ENCODE assay signal across 5 fruit fly cellular contexts in the genomic region with DNA sequence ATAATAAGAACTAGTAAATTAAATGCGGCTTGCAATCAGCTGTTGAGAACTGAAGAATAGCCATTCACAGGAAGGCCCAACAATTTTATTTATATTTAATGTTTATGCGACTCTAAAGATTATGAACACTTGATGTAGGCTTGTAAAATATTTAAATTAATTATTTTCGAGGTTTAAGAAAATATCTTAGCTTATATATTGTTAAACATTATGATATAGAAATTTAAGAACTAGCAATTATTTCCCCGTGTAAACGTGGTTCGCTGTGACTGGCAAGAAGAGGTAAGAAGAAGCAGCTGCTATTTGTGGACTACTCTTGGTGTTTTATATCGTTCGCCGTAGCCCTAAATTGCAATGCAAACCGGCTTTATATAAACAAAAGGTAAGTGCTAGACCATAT.
TF ChIP-seq lines count a peak whose summit lies in the region.

TSS of gene mRpL24 (minus strand) at position 62 of the 400 bp plus-strand sequence.
TSS of gene betaggt-I (plus strand) at position 280 of the 400 bp plus-strand sequence.

- no peak for TF ChIP-seq CTCF in whole organism, embryonic (GFP tag; optimal IDR thresholded peaks at IDR 0.05; lab: Kevin White, UChicago)

TF ChIP-seq in whole organism, adult, 20 proteins besides CTCF, POLR2A, EP300 and RAD21 (continues in another document):
- peak; percentile 91 for TF ChIP-seq ovo (GFP tag; optimal IDR thresholded peaks at IDR 0.05; lab: Kevin White, UChicago)
- TF ChIP-seq kay (GFP tag; lab: Kevin White, UChicago; ENCODE audit: borderline replicate concordance) = peak; percentile 97
- TF ChIP-seq Hr96 (GFP tag; optimal IDR thresholded peaks at IDR 0.05; lab: Kevin White, UChicago) = peak; percentile 85
- TF ChIP-seq tj (GFP tag; optimal IDR thresholded peaks at IDR 0.05; lab: Kevin White, UChicago) = peak; percentile 85
- peak; percentile 98 for TF ChIP-seq CG14711 (tag; optimal IDR thresholded peaks at IDR 0.05; lab: Kevin White, UChicago)
- peak; percentile 92 for TF ChIP-seq Crg-1 (GFP tag; optimal IDR thresholded peaks at IDR 0.05; lab: Kevin White, UChicago)
- TF ChIP-seq Mnt (GFP tag; optimal IDR thresholded peaks at IDR 0.05; lab: Kevin White, UChicago) = peak; percentile 88
- TF ChIP-seq CG7045 (GFP tag; optimal IDR thresholded peaks at IDR 0.05; lab: Kevin White, UChicago) = peak; percentile 98
- TF ChIP-seq CG33017 (tag; optimal IDR thresholded peaks at IDR 0.05; lab: Kevin White, UChicago) = peak; percentile 99
- peak; percentile 72 for TF ChIP-seq cic (GFP tag; optimal IDR thresholded peaks at IDR 0.05; lab: Kevin White, UChicago)
- TF ChIP-seq pad (GFP tag; optimal IDR thresholded peaks at IDR 0.05; lab: Kevin White, UChicago) = peak; percentile 88
- TF ChIP-seq CG12768 (GFP tag; optimal IDR thresholded peaks at IDR 0.05; lab: Kevin White, UChicago) = peak; percentile 96
- TF ChIP-seq toe (GFP tag; optimal IDR thresholded peaks at IDR 0.05; lab: Kevin White, UChicago) = peak; percentile 95
- peak; percentile 99 for TF ChIP-seq CG7101 (tag; optimal IDR thresholded peaks at IDR 0.05; lab: Kevin White, UChicago)
- peak; percentile 97 for TF ChIP-seq CG11617 (GFP tag; optimal IDR thresholded peaks at IDR 0.05; lab: Kevin White, UChicago)
- TF ChIP-seq bab1 (GFP tag; optimal IDR thresholded peaks at IDR 0.05; lab: Kevin White, UChicago) = peak; percentile 99
- TF ChIP-seq CG1620 (GFP tag; optimal IDR thresholded peaks at IDR 0.05; lab: Kevin White, UChicago) = peak; percentile 96

TF ChIP-seq in whole organism, embryonic, 481 proteins besides CTCF, POLR2A, EP300 and RAD21 (continues in another document):
- TF ChIP-seq CG15479 (GFP tag; optimal IDR thresholded peaks at IDR 0.05; lab: Kevin White, UChicago) (no peak), CG9932 (GFP tag; IDR thresholded peaks at IDR 0.05; lab: Robert Waterston, UW) (peak; percentile 97), CG10654 (GFP tag; optimal IDR thresholded peaks at IDR 0.05; lab: Kevin White, UChicago) (peak; percentile 92), CG7372 (GFP tag; IDR thresholded peaks at IDR 0.05; lab: Robert Waterston, UW) (peak; percentile 96), insv (GFP tag; optimal IDR thresholded peaks at IDR 0.05; lab: Kevin White, UChicago) (peak in 1 of 2 experiments; percentile 73), Hr3 (GFP tag; optimal IDR thresholded peaks at IDR 0.05; lab: Kevin White, UChicago) (peak; percentile 96), vnd (GFP tag; IDR thresholded peaks at IDR 0.05; lab: Robert Waterston, UW; ENCODE audit: partially characterized antibody) (no peak), nom (GFP tag; optimal IDR thresholded peaks at IDR 0.05; lab: Kevin White, UChicago) (peak; percentile 88), D19A (tag; optimal IDR thresholded peaks at IDR 0.05; lab: Kevin White, UChicago) (peak; percentile 93), gfzf (GFP tag; optimal IDR thresholded peaks at IDR 0.05; lab: Kevin White, UChicago) (no peak), C15 (GFP tag; IDR thresholded peaks at IDR 0.05; lab: Robert Waterston, UW) (peak; percentile 70; the same call in 1 of the 3 replicates), Bteb2 (GFP tag; optimal IDR thresholded peaks at IDR 0.05; lab: Kevin White, UChicago) (peak; percentile 92), CG6813 (GFP tag; optimal IDR thresholded peaks at IDR 0.05; lab: Kevin White, UChicago) (peak; percentile 86), ems (GFP tag; optimal IDR thresholded peaks at IDR 0.05; lab: Kevin White, UChicago) (peak; percentile 57), cad (GFP tag; optimal IDR thresholded peaks at IDR 0.05; lab: Kevin White, UChicago) (no peak), eyg (GFP tag; optimal IDR thresholded peaks at IDR 0.05; lab: Kevin White, UChicago) (no peak), B-H2 (GFP tag; optimal IDR thresholded peaks at IDR 0.05; lab: Kevin White, UChicago) (peak; percentile 96)

TF ChIP-seq in whole organism, prepupa, 60 proteins besides CTCF, POLR2A, EP300 and RAD21 (continues in another document):
- TF ChIP-seq fkh (GFP tag; optimal IDR thresholded peaks at IDR 0.05; lab: Kevin White, UChicago) (peak; percentile 87), Hr38 (GFP tag; optimal IDR thresholded peaks at IDR 0.05; lab: Kevin White, UChicago) (no peak), Hr4 (GFP tag; optimal IDR thresholded peaks at IDR 0.05; lab: Kevin White, UChicago) (peak; percentile 95), CG10631 (GFP tag; optimal IDR thresholded peaks at IDR 0.05; lab: Kevin White, UChicago) (peak; percentile 98), CG6163 (GFP tag; IDR thresholded peaks at IDR 0.05; lab: Robert Waterston, UW) (peak; percentile 98), CG7368 (GFP tag; optimal IDR thresholded peaks at IDR 0.05; lab: Kevin White, UChicago) (peak; percentile 90), CG34406 (GFP tag; optimal IDR thresholded peaks at IDR 0.05; lab: Kevin White, UChicago) (peak; percentile 97), CG8119 (GFP tag; IDR thresholded peaks at IDR 0.05; lab: Robert Waterston, UW) (peak; percentile 95), cyc (GFP tag; optimal IDR thresholded peaks at IDR 0.05; lab: Kevin White, UChicago) (peak; percentile 95), acj6 (GFP tag; optimal IDR thresholded peaks at IDR 0.05; lab: Kevin White, UChicago) (peak; percentile 97), Ets96B (tag; optimal IDR thresholded peaks at IDR 0.05; lab: Kevin White, UChicago) (peak; percentile 98), CG1621 (tag; optimal IDR thresholded peaks at IDR 0.05; lab: Kevin White, UChicago) (peak; percentile 91), dac (GFP tag; optimal IDR thresholded peaks at IDR 0.05; lab: Kevin White, UChicago) (peak; percentile 93), CG11902 (GFP tag; optimal IDR thresholded peaks at IDR 0.05; lab: Kevin White, UChicago) (peak; percentile 92), dsx (GFP tag; optimal IDR thresholded peaks at IDR 0.05; lab: Kevin White, UChicago; ENCODE audit: poor library complexity, severe bottlenecking) (peak; percentile 97), Hr39 (GFP tag; optimal IDR thresholded peaks at IDR 0.05; lab: Kevin White, UChicago) (peak; percentile 90), lz (GFP tag; optimal IDR thresholded peaks at IDR 0.05; lab: Kevin White, UChicago) (peak; percentile 97)

TF ChIP-seq in whole organism, pupa, 21 proteins besides CTCF, POLR2A, EP300 and RAD21 (continues in another document):
- TF ChIP-seq CG32121 (GFP tag; IDR thresholded peaks at IDR 0.05; lab: Robert Waterston, UW) (peak; percentile 97), gl (tag; optimal IDR thresholded peaks at IDR 0.05; lab: Kevin White, UChicago) (peak; percentile 89), fd96Ca (GFP tag; IDR thresholded peaks at IDR 0.05; lab: Robert Waterston, UW) (peak; percentile 93), Snoo (tag; optimal IDR thresholded peaks at IDR 0.05; lab: Kevin White, UChicago) (peak; percentile 96), CG14655 (GFP tag; optimal IDR thresholded peaks at IDR 0.05; lab: Kevin White, UChicago) (peak; percentile 98), CG12605 (GFP tag; IDR thresholded peaks at IDR 0.05; lab: Robert Waterston, UW) (peak; percentile 98), D1 (tag; optimal IDR thresholded peaks at IDR 0.05; lab: Kevin White, UChicago) (peak; percentile 90), CG10348 (GFP tag; IDR thresholded peaks at IDR 0.05; lab: Robert Waterston, UW) (peak; percentile 90), CG13204 (GFP tag; optimal IDR thresholded peaks at IDR 0.05; lab: Kevin White, UChicago) (no peak), Ets98B (GFP tag; IDR thresholded peaks at IDR 0.05; lab: Robert Waterston, UW) (peak; percentile 97), CG4496 (GFP tag; IDR thresholded peaks at IDR 0.05; lab: Robert Waterston, UW) (peak; percentile 99), rn (GFP tag; IDR thresholded peaks at IDR 0.05; lab: Robert Waterston, UW) (peak; percentile 97), CG8159 (tag; optimal IDR thresholded peaks at IDR 0.05; lab: Kevin White, UChicago) (peak; percentile 97), EcR (GFP tag; optimal IDR thresholded peaks at IDR 0.05; lab: Kevin White, UChicago) (no peak), CG8301 (tag; optimal IDR thresholded peaks at IDR 0.05; lab: Kevin White, UChicago) (peak; percentile 97), Pif1B (GFP tag; optimal IDR thresholded peaks at IDR 0.05; lab: Kevin White, UChicago) (peak; percentile 91), CG34367 (tag; optimal IDR thresholded peaks at IDR 0.05; lab: Kevin White, UChicago) (peak; percentile 97), CG15710 (tag; optimal IDR thresholded peaks at IDR 0.05; lab: Kevin White, UChicago) (peak; percentile 99), CG17806 (tag; optimal IDR thresholded peaks at IDR 0.05; lab: Kevin White, UChicago) (peak; percentile 97), CG9948 (tag; optimal IDR thresholded peaks at IDR 0.05; lab: Kevin White, UChicago) (peak; percentile 95)

TF ChIP-seq in whole organism, wandering third instar larva, 38 proteins besides CTCF, POLR2A, EP300 and RAD21 (continues in another document):
- TF ChIP-seq usp (GFP tag; optimal IDR thresholded peaks at IDR 0.05; lab: Kevin White, UChicago) (no peak), OdsH (GFP tag; optimal IDR thresholded peaks at IDR 0.05; lab: Kevin White, UChicago) (peak; percentile 97), Hnf4 (GFP tag; optimal IDR thresholded peaks at IDR 0.05; lab: Kevin White, UChicago) (peak; percentile 93), psq (GFP tag; optimal IDR thresholded peaks at IDR 0.05; lab: Kevin White, UChicago) (peak; percentile 94), foxo (GFP tag; optimal IDR thresholded peaks at IDR 0.05; lab: Kevin White, UChicago) (peak; percentile 5 to 98), HLH106 (tag; optimal IDR thresholded peaks at IDR 0.05; lab: Kevin White, UChicago) (peak; percentile 99), Hr78 (GFP tag; optimal IDR thresholded peaks at IDR 0.05; lab: Kevin White, UChicago) (no peak), ey (GFP tag; optimal IDR thresholded peaks at IDR 0.05; lab: Kevin White, UChicago) (peak; percentile 92), GATAd (GFP tag; optimal IDR thresholded peaks at IDR 0.05; lab: Kevin White, UChicago) (peak; percentile 85), h (GFP tag; optimal IDR thresholded peaks at IDR 0.05; lab: Kevin White, UChicago) (peak; percentile 97), rgr (GFP tag; optimal IDR thresholded peaks at IDR 0.05; lab: Kevin White, UChicago) (peak; percentile 98), N (GFP tag; optimal IDR thresholded peaks at IDR 0.05; lab: Kevin White, UChicago) (no peak), fru (GFP tag; optimal IDR thresholded peaks at IDR 0.05; lab: Kevin White, UChicago) (peak; percentile 95), CG32264 (GFP tag; optimal IDR thresholded peaks at IDR 0.05; lab: Kevin White, UChicago) (peak; percentile 70), dmrt93B (GFP tag; optimal IDR thresholded peaks at IDR 0.05; lab: Kevin White, UChicago) (peak; percentile 95), jim (GFP tag; optimal IDR thresholded peaks at IDR 0.05; lab: Kevin White, UChicago) (no peak), woc (GFP tag; optimal IDR thresholded peaks at IDR 0.05; lab: Kevin White, UChicago) (peak; percentile 89), sv (GFP tag; optimal IDR thresholded peaks at IDR 0.05; lab: Kevin White, UChicago) (peak; percentile 95), Hr83 (GFP tag; optimal IDR thresholded peaks at IDR 0.05; lab: Kevin White, UChicago; ENCODE audit: poor library complexity, severe bottlenecking) (peak; percentile 44), Rel (GFP tag; optimal IDR thresholded peaks at IDR 0.05; lab: Kevin White, UChicago) (peak; percentile 46), Rel (tag; optimal IDR thresholded peaks at IDR 0.05; lab: Kevin White, UChicago) (peak; percentile 88), Myc (optimal IDR thresholded peaks at IDR 0.05; lab: Kevin White, UChicago) (peak; percentile 39)
